Worm (Caenorhabditis elegans): ENCODE results near the gene K10D6.4.

The K10D6.4 gene

ce11 chrV:11164475-11164874, 37.2 kb upstream of the K10D6.4 start, which contains the start of gene srg-40:
Gene srg-40 (minus strand): TSS chrV:11164575.
- TF ChIP-seq F57A8.1 (GFP tag; optimal IDR thresholded peaks at IDR 0.05) = no peak
- no peak for TF ChIP-seq attf-3 (GFP tag; conservative IDR thresholded peaks at IDR 0.05)
- no peak for TF ChIP-seq attf-5 (GFP tag; optimal IDR thresholded peaks at IDR 0.05)
- TF ChIP-seq repo-1 (tag; optimal IDR thresholded peaks at IDR 0.05) = no peak
- TF ChIP-seq ZK185.1 (tag; optimal IDR thresholded peaks at IDR 0.05; ENCODE audit: poor library complexity, severe bottlenecking) = no peak
- TF ChIP-seq lsy-27 (tag; optimal IDR thresholded peaks at IDR 0.05; ENCODE audit: borderline replicate concordance, insufficient read depth) = no peak
- no peak for TF ChIP-seq Y79H2A.3 (GFP tag; conservative IDR thresholded peaks at IDR 0.05)
- TF ChIP-seq T07F8.4 (tag; optimal IDR thresholded peaks at IDR 0.05) = no peak

ce11 chrV:11167745-11168144, 34.0 kb upstream of the K10D6.4 start:
- TF ChIP-seq tbp1 (GFP tag; optimal IDR thresholded peaks at IDR 0.05) (no peak), xnd-1 (tag; optimal IDR thresholded peaks at IDR 0.05) (no peak), hrde-1 (tag; optimal IDR thresholded peaks at IDR 0.05; ENCODE audit: borderline replicate concordance) (no peak), attf-5 (GFP tag; optimal IDR thresholded peaks at IDR 0.05) (no peak), chd-7 (tag; optimal IDR thresholded peaks at IDR 0.05) (no peak), madf-3 (GFP tag; IDR thresholded peaks at IDR 0.05) (no peak), Y95B8A.8 (GFP tag; IDR thresholded peaks at IDR 0.05) (no peak), B0035.1 (tag; optimal IDR thresholded peaks at IDR 0.05) (no peak), lin-35 (GFP tag; optimal IDR thresholded peaks at IDR 0.05) (no peak), tbx-9 (tag; optimal IDR thresholded peaks at IDR 0.05; ENCODE audit: borderline replicate concordance) (no peak), B0261.1 (tag; optimal IDR thresholded peaks at IDR 0.05) (no peak), Y53F4B.3 (GFP tag; IDR thresholded peaks at IDR 0.05) (no peak), mcd-1 (GFP tag; IDR thresholded peaks at IDR 0.05) (no peak), rpc-1 (optimal IDR thresholded peaks at IDR 0.05) (no peak), rpc-1 (tag; optimal IDR thresholded peaks at IDR 0.05) (no peak), madf-6 (GFP tag; IDR thresholded peaks at IDR 0.05) (no peak)

DNA sequence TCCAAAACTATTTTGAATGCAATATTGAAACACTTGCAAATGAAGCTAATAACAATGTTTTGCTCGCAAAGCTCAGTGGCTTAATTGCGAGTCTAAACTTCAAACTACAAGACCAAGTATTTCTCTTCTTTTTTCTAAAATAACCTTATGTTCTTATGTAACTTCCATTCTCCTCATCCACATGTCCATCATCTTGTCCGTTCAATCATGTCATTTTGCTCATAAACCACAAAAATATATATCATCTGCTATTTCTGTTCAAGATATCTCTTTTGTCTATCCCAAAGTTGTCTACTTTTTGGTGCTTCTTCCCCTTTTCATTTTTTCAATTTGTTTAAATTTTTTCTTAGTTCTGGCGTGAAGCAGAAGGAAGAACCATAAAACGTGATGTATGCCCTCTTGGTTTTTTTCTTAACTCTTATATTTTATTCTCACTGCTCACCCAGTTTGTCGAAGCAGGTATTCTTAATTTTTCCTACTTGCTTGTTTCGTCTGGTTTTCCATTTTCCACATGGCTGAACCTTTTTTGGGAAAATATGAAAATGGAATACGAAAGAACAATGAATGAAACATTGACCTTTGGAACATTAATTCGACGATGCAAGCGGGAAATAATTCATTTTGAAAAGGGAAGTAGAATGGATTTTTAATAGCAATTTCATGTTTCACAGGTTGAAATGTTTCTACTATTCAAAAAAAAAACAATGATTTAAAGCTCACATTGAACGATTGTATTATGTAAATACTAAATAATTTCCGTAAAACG, 31.0 kb upstream of the K10D6.4 start:
- no peak for TF ChIP-seq nhr-120 (GFP tag; IDR thresholded peaks at IDR 0.05)
- TF ChIP-seq attf-6 (GFP tag; IDR thresholded peaks at IDR 0.05) = no peak
- TF ChIP-seq lin-35 (GFP tag; optimal IDR thresholded peaks at IDR 0.05) = no peak
- TF ChIP-seq mcd-1 (GFP tag; IDR thresholded peaks at IDR 0.05) = no peak
- TF ChIP-seq egl-44 (GFP tag; IDR thresholded peaks at IDR 0.05) = no peak
- no peak for TF ChIP-seq nhr-27 (tag; optimal IDR thresholded peaks at IDR 0.05)
- TF ChIP-seq B0035.1 (tag; optimal IDR thresholded peaks at IDR 0.05) = no peak

- TF ChIP-seq ztf-18 (tag; optimal IDR thresholded peaks at IDR 0.05) (no peak), unc-62 (GFP tag; optimal IDR thresholded peaks at IDR 0.05) (no peak), T26A5.8 (tag; optimal IDR thresholded peaks at IDR 0.05) (no peak), Y95B8A.8 (GFP tag; IDR thresholded peaks at IDR 0.05) (no peak), sptf-2 (GFP tag; optimal IDR thresholded peaks at IDR 0.05) (no peak), Y53F4B.3 (GFP tag; IDR thresholded peaks at IDR 0.05) (no peak), C17E4.6 (GFP tag; IDR thresholded peaks at IDR 0.05) (no peak), rcor-1 (GFP tag; IDR thresholded peaks at IDR 0.05) (no peak), ztf-3 (GFP tag; optimal IDR thresholded peaks at IDR 0.05) (no peak), egl-18 (GFP tag; IDR thresholded peaks at IDR 0.05) (no peak)
These were observed 29.8 kb upstream of the K10D6.4 start, which contains the start of gene T19C4.5 for ce11 chrV:11171906-11172305. Gene T19C4.5 (plus strand): TSS chrV:11172213.
